Worm (Caenorhabditis elegans): ENCODE measurements around the gene K08H2.5.

The K08H2.5 gene

DNA sequence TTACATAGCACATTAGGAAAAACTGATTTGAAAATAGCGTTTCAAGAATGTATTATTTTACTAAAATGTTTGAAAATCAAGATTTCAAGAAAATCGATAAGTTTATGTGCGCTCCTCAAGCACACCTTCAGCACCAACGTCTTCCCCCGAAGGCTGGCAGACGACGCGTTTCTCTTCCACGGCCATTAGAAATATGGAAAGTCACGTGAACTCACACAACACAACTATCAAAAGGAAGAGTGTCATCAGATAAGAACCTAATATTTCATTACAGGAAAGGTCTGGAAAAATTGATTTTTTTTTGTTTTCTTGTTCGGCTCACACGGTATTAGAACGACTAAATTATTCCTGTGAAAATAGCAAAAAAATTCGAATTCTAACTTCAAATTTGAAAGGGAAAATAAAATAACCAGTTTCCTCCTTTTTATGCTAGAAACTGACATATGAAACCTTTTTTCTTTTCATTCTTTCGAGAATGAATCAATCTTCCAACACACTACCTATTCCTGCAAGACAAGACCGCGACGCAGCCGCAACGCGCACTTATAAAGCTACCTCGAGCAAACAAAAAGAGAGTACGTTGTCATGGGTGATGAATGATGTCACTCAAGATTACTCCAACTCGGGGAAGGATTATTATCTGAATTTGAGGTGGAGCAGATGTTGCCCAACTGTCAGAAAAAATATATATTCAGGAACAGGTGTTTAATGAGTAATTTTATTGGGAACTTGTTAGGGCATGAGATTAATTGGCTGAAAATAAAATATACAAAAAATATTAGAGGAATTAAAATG is 16.8 kb downstream of the K08H2.5 start:
- TF ChIP-seq W03F9.2 (tag; optimal IDR thresholded peaks at IDR 0.05) (no peak), him-1 (tag; optimal IDR thresholded peaks at IDR 0.05) (no peak), dao-5 (tag; optimal IDR thresholded peaks at IDR 0.05) (no peak)

DNA sequence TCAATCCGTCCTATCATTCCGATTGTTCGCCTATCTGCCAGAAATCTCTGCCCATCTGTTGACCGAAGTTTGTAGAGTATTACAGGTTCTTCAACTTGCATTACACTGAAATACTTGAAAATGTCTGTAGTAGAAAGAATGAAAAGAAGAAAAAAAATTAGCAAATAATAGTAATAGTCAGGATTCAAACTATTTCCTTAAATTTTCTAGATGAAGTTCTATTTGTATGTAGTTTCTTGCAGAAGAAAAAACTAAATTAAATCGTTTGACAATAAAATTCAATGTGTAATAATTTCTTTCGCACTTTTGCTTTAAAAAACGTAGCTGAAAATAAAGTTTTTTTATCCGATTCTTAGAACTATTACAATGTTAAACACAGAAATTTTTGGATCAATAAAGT is 17.5 kb downstream of the K08H2.5 start, which contains the start of gene skr-19:
TSS of gene skr-19 (minus strand) at position 101 of the 400 bp plus-strand sequence.
- TF ChIP-seq W03F9.2 (tag; optimal IDR thresholded peaks at IDR 0.05) (no peak), him-1 (tag; optimal IDR thresholded peaks at IDR 0.05) (no peak), dao-5 (tag; optimal IDR thresholded peaks at IDR 0.05) (no peak)

DNA sequence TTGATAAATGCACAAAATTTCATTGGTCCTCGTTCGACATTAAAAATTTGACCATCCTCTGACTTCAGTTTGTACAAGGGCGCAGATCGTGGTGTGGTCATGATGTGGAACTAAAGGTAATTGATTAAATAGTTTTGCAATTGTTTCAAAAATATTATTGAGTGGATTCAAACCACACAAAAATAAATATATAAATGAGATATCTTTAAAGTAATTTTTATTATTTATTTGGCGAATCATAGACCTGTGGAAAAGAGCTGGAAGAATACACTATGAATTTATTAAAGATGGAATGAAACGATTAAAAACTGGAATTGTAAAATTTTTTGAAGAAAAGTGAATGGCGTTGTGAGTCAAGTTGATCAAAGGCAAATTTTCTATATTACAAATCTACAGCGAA is 18.7 kb downstream of the K08H2.5 start, which contains the start of gene skr-20:
TSS of gene skr-20 (minus strand) at position 101 of the 400 bp plus-strand sequence.
- TF ChIP-seq W03F9.2 (tag; optimal IDR thresholded peaks at IDR 0.05) (no peak), him-1 (tag; optimal IDR thresholded peaks at IDR 0.05) (no peak), dao-5 (tag; optimal IDR thresholded peaks at IDR 0.05) (no peak)

DNA sequence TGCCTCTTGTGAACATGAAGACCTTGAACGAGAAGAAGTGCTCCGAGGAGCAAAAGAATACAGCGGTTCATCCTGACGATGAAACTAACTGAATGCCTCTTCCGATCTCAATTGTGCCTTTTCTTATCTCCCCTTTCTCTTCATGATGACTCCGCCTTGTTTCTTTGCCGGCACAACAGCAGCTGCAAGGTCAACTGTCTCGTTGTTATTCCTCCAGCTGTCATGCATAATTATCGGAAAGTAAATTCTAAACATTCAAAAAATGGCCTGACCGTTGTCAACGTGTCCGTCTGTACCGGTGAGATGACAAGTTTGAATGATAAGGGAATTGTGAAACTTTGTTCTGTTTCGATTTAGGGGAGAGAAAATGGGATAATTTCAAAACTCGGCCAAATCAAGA is 20.8 kb downstream of the K08H2.5 start, which contains the start of gene asp-4:
TSS of gene asp-4 (minus strand) at position 106 of the 400 bp plus-strand sequence.
- TF ChIP-seq dao-5 (tag; optimal IDR thresholded peaks at IDR 0.05) = no peak
- TF ChIP-seq him-1 (tag; optimal IDR thresholded peaks at IDR 0.05) = no peak

DNA sequence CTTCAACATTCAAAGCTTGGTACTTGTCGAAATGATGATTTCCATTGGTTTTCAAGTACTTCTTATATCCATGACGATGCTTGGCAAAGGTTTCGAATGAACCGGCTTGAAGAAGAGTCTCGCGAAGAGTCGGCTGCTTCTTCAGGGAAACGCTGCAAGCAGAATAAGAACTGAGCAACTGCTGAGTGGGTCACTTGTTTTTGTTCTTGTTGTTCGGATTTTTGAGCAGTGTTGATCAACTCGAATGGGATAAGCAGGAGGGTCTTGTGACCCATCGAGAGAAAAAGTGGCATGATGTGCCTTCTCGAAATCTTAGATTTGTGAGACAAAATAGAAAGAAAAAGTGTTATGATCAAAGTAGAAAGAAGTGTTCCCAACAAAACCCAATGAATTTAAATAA is 21.5 kb downstream of the K08H2.5 start:
- no peak for TF ChIP-seq W03F9.2 (tag; optimal IDR thresholded peaks at IDR 0.05)
- TF ChIP-seq him-1 (tag; optimal IDR thresholded peaks at IDR 0.05) = no peak
- TF ChIP-seq dao-5 (tag; optimal IDR thresholded peaks at IDR 0.05) = no peak

DNA sequence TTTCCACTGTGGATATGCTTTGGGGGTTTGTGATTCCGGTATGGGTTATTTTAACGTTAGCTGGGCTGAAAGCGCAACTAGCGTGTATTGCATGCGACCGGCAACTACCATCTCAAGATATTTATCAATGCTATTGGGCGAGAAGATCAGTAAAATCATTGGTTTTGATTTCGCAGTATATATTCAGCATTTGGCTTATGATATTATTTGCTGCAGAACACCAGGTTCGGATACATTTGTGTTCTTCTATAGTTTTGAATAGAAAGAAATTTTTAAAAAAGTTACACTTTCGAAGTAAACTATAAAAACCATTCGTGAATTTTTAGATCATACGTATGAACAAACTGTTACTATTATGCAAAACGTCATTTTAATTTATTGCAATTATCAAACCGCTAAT is 24.2 kb downstream of the K08H2.5 start:
- TF ChIP-seq W03F9.2 (tag; optimal IDR thresholded peaks at IDR 0.05) = no peak
- no peak for TF ChIP-seq dao-5 (tag; optimal IDR thresholded peaks at IDR 0.05)
- no peak for TF ChIP-seq him-1 (tag; optimal IDR thresholded peaks at IDR 0.05)

DNA sequence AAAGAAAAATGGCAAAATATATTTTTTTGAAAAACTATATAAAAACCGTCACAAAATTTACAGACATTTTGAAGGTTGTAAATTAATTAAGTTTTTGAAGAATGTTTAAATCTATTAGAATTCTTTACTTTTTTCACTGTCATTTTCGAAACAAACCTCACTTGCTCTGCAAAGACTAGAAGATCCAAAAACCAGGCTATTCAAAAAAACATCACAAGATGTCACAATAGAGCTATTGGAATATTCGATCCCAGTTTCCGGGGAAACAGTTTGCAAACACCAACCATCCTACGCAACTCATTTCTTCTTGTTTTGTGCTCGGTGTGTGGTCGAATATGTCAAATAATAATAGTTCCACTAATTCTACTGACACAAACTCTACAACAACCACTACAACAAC is 25.3 kb downstream of the K08H2.5 start, which contains the start of gene R12H7.4:
TSS of gene R12H7.4 (plus strand) at position 301 of the 400 bp plus-strand sequence.
- TF ChIP-seq dao-5 (tag; optimal IDR thresholded peaks at IDR 0.05) (no peak), him-1 (tag; optimal IDR thresholded peaks at IDR 0.05) (no peak), W03F9.2 (tag; optimal IDR thresholded peaks at IDR 0.05) (no peak)

DNA sequence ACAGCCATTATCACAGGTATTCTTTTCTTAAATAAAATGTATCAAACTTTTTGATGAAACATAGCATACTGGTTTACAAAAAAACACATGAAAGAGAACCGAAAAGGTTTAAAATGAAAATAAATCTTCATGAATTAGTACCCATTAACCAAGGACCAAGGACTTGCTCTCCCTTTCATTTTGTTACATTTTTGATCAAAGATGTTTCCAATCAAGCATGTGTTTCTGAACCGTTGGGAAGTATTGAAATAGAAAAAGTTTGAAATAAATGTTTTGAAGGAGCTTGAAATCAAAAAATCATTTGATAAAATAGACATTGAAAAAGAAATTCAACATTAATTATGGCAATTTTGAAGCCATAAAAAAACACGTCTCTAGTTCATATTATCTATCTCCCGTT is 29.6 kb downstream of the K08H2.5 start:
- no peak for TF ChIP-seq dao-5 (tag; optimal IDR thresholded peaks at IDR 0.05)
- TF ChIP-seq him-1 (tag; optimal IDR thresholded peaks at IDR 0.05) = no peak
- no peak for TF ChIP-seq W03F9.2 (tag; optimal IDR thresholded peaks at IDR 0.05)

DNA sequence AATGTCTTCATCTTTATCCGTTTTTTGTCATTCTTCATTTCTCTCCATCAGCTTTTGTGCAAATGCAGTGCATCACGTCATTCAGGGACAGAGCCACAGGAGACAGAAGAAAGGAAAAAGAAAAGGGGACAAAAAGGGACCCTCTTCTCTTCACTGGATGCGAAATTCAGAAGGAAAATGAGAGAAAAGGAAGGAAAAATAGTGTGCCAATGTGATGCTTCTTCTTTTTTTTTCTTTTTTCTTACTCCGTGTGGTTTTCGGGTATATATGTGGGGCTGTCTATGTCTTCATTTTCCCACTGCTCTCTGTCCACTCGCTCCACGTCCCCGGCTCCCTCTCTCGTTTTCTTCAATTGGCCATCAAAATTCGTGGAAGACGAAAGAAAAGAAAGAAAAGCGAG is 31.7 kb downstream of the K08H2.5 start:
- TF ChIP-seq W03F9.2 (tag; optimal IDR thresholded peaks at IDR 0.05) (no peak), dao-5 (tag; optimal IDR thresholded peaks at IDR 0.05) (no peak), him-1 (tag; optimal IDR thresholded peaks at IDR 0.05) (peak; percentile 83)

DNA sequence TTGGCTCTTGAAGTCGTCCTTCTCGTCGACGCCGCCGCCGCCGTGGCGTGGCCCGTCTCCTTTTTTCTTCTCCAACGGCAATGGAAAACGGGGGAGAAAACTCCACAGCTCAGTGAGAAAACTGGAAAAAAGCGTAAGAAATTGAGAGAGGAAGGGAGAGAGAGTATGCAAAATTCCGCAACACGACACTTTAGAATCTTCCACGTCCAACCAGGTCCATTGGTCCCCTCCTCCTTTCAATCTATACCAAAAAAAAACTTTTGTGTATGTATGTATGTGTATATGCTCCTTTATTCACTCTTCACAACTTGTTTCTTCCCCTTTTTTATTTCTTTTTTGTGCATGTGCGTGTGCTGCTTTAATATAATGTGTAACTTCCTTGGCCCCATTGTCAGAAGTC is 33.1 kb downstream of the K08H2.5 start:
- TF ChIP-seq dao-5 (tag; optimal IDR thresholded peaks at IDR 0.05) = no peak
- TF ChIP-seq him-1 (tag; optimal IDR thresholded peaks at IDR 0.05) = no peak
- TF ChIP-seq W03F9.2 (tag; optimal IDR thresholded peaks at IDR 0.05) = no peak

DNA sequence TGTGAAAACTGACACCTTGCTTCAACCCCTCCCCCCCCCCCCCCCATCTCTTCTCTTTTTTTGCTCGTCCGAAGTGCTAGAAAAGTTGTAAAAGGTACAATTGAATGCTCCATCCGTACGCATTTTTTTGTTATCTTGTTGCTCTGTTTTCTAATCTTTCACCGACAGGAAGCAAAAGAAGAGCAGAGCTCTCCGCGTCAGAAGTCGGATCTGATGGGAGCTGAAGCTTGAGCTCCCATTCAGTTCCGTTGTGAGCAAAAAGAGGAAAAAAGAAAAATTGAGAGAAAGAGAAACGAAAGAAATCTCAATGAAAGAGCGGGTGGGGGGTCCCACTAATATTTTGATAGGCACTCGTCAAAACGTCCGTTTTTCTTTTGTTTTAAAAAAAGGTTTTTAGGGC is 35.2 kb downstream of the K08H2.5 start:
- TF ChIP-seq him-1 (tag; optimal IDR thresholded peaks at IDR 0.05) (no peak), dao-5 (tag; optimal IDR thresholded peaks at IDR 0.05) (no peak), W03F9.2 (tag; optimal IDR thresholded peaks at IDR 0.05) (no peak)

DNA sequence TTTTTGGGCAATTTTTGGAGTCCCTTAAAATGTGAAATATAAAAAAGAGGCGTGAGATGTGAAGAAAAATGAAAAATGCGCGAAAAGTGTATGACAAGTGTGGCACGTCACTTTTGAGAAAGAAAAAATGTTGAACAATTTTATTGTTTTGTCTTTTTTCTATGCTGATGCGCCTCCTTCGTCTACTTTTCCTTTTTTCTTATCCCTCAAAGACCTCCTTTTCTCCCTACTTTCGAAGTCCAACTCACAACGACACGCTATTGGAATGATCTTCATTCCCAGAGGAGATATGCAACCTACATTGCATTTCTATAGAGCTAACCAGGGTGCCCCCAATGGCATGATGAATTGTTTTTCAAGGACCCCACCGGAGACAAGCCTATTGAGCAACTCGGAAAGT is 36.1 kb downstream of the K08H2.5 start:
- no peak for TF ChIP-seq him-1 (tag; optimal IDR thresholded peaks at IDR 0.05)
- TF ChIP-seq dao-5 (tag; optimal IDR thresholded peaks at IDR 0.05) = no peak
- no peak for TF ChIP-seq W03F9.2 (tag; optimal IDR thresholded peaks at IDR 0.05)

DNA sequence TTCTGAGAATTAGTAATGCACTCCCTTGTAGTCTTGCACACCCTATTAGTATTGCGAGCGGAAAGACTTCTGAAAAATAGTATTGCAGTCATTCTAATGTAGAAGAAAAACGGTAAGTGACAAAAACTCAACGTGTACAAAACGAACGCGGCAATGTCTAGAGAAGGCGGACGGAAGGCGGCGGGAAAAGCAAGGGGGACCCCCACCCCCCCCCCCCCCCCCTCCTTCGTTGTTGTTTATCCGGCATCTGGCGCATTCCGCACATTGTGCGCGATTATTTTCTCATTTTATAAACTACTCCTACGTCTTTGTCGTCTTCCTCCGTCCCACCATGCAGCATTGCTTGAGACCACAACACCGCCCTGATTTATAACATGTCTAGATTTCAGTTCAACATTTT is 39.8 kb downstream of the K08H2.5 start:
- TF ChIP-seq W03F9.2 (tag; optimal IDR thresholded peaks at IDR 0.05) = no peak
- no peak for TF ChIP-seq him-1 (tag; optimal IDR thresholded peaks at IDR 0.05)
- TF ChIP-seq dao-5 (tag; optimal IDR thresholded peaks at IDR 0.05) = no peak

DNA sequence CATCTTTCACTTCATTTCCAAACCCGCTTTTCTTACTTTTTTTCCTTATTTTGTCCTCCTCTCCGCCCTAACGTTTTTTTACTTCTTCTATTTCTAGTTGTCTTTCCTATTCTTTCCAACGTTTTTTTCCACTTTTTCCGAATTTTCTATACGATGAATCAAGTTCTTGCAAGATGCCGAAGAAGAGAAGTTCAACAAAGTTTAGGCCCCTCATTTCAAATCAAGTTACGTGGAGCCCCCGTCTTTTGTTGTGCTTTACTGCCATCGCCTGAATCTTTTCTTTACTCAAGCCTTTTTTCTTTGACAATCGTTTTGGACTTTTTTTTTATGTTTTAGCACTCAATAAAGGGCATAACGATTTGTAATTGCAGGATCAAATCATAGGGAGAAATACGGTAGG is 40.7 kb downstream of the K08H2.5 start, which contains the start of gene unc-9:
TSS of gene unc-9 (plus strand) at position 370 of the 400 bp plus-strand sequence.
- TF ChIP-seq dao-5 (tag; optimal IDR thresholded peaks at IDR 0.05) = no peak
- no peak for TF ChIP-seq W03F9.2 (tag; optimal IDR thresholded peaks at IDR 0.05)
- TF ChIP-seq him-1 (tag; optimal IDR thresholded peaks at IDR 0.05) = no peak

DNA sequence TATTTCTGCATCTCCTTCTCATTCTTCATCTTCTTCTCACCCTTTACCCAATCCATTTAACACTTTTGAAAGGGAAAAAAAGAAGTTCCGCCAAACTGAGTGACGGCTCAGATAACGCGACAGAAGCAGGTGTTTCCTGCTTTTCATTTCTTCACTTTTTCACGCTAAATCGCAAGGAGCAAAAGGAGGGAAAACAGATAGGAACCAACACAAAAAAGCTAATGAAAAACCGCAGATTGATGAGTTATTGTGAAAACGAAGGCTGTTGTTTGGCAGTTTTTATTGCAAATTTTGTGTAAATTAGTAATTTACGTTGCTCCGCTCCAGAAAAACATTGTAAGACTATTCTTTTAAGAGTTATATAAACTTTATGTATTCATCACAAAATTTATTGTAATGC is 41.8 kb downstream of the K08H2.5 start:
- TF ChIP-seq him-1 (tag; optimal IDR thresholded peaks at IDR 0.05) = no peak
- no peak for TF ChIP-seq dao-5 (tag; optimal IDR thresholded peaks at IDR 0.05)
- TF ChIP-seq W03F9.2 (tag; optimal IDR thresholded peaks at IDR 0.05) = no peak
